Worm (Caenorhabditis elegans) whole organism, early embryonic: ENCODE data around the gene nep-17.
A peak's percentile ranks its signal among the peaks of the same experiment; 100 is the strongest.

Experiments
- B0310.2 ChIP-seq: sonication (generic microtip); optimal IDR thresholded peaks from 2 replicates; lab custom pipeline; 2016; ENCODE audit warnings: mild to moderate bottlenecking, missing genetic modification characterization, missing compliant biosample characterization
- F13C5.2 ChIP-seq: sonication (generic microtip); optimal IDR thresholded peaks from 2 replicates; lab custom pipeline; 2017; ENCODE audit warnings: mild to moderate bottlenecking, missing genetic modification characterization, inconsistent platforms, missing compliant biosample characterization
- aly-1 ChIP-seq: sonication (generic microtip); optimal IDR thresholded peaks from 2 replicates; lab custom pipeline; 2016; ENCODE audit warnings: missing genetic modification characterization, missing compliant biosample characterization
- ama-1 ChIP-seq: fragments of 150-350 bp; optimal IDR thresholded peaks from 2 replicates; lab custom pipeline; 2014
- ceh-13 ChIP-seq: fragments of 200-800 bp; sonication (Bioruptor generic); optimal IDR thresholded peaks from 2 replicates; lab custom pipeline; 2018; ENCODE audit warnings: mild to moderate bottlenecking, missing genetic modification characterization, missing compliant biosample characterization
- ceh-36 ChIP-seq: sonication (generic microtip); optimal IDR thresholded peaks from 2 replicates; lab custom pipeline; 2016; ENCODE audit warnings: missing genetic modification characterization, inconsistent platforms, missing compliant biosample characterization
- ets-7 ChIP-seq: sonication (generic microtip); optimal IDR thresholded peaks from 2 replicates; lab custom pipeline; 2016; ENCODE audit warnings: missing genotype, missing genetic modification characterization, missing compliant biosample characterization
- flt-1 ChIP-seq: fragments of 200-800 bp; sonication (Bioruptor generic); IDR thresholded peaks from 2 replicates; pipeline ENCODE4 v1.3.6; 2022; ENCODE audit warnings: missing genetic modification characterization, missing compliant biosample characterization
- hmbx-1 ChIP-seq: sonication (generic microtip); optimal IDR thresholded peaks from 2 replicates; lab custom pipeline; 2016; ENCODE audit warnings: mild to moderate bottlenecking, missing genetic modification characterization, missing compliant biosample characterization
- hmg-4 ChIP-seq: fragments of 200-800 bp; sonication (Bioruptor generic); optimal IDR thresholded peaks from 2 replicates; lab custom pipeline; 2018; ENCODE audit warnings: mild to moderate bottlenecking, missing genetic modification characterization, missing compliant biosample characterization
- hnd-1 ChIP-seq: sonication (generic microtip); optimal IDR thresholded peaks from 2 replicates; lab custom pipeline; 2016; ENCODE audit warnings: missing genetic modification characterization, missing compliant biosample characterization
- pes-1 ChIP-seq: fragments of 200-800 bp; sonication (Bioruptor generic); IDR thresholded peaks from 2 replicates; pipeline ENCODE4 v1.3.6; 2022; ENCODE audit warnings: missing genetic modification reagents, missing genetic modification characterization, missing compliant biosample characterization
- scrt-1 ChIP-seq: fragments of 200-800 bp; sonication (Bioruptor generic); IDR thresholded peaks from 2 replicates; pipeline ENCODE4 v1.3.6; 2022; ENCODE audit warnings: missing genetic modification characterization, missing compliant biosample characterization
- sea-1 ChIP-seq: fragments of 200-800 bp; sonication (Bioruptor generic); conservative IDR thresholded peaks from 2 replicates; pipeline ENCODE4 v1.3.6; 2022; ENCODE audit warnings: missing genetic modification characterization, missing compliant biosample characterization
- tbx-11 ChIP-seq: fragments of 200-800 bp; sonication (Bioruptor generic); IDR thresholded peaks from 2 replicates; pipeline ENCODE4 v1.3.6; 2022; ENCODE audit warnings: missing genetic modification characterization, missing compliant biosample characterization
- tbx-37 ChIP-seq: fragments of 200-800 bp; sonication (Bioruptor generic); conservative IDR thresholded peaks from 2 replicates; pipeline ENCODE4 v1.3.6; 2022; ENCODE audit warnings: missing genetic modification reagents, missing genetic modification characterization, missing compliant biosample characterization
- tra-4 ChIP-seq: sonication (generic microtip); optimal IDR thresholded peaks from 2 replicates; lab custom pipeline; 2017; ENCODE audit warnings: missing genetic modification characterization, missing compliant biosample characterization

nep-17 gene

DNA sequence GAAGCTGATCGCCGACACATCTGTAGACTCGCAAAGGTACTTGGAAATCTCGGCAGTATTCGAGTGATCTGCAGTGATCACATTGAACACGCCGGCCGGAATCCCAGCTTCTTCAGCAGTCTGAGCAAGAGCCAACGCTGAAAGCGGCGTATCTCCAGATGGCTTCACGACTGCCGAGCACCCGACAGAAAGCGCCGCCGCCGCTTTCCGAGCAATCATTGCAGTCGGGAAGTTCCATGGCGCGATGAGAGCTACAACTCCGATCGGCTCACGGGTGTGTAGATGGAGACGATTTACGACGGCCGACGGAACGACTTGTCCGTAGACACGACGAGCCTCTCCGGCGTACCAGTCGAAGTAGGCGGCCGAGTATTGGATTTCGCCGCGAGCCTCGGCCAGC lies 17.7 kb upstream of the nep-17 start:
- peak; percentile 10 for TF ChIP-seq aly-1 (tag; lab: Kevin White, UChicago)
- TF ChIP-seq pes-1 (GFP tag; lab: Robert Waterston, UW), result no peak

DNA sequence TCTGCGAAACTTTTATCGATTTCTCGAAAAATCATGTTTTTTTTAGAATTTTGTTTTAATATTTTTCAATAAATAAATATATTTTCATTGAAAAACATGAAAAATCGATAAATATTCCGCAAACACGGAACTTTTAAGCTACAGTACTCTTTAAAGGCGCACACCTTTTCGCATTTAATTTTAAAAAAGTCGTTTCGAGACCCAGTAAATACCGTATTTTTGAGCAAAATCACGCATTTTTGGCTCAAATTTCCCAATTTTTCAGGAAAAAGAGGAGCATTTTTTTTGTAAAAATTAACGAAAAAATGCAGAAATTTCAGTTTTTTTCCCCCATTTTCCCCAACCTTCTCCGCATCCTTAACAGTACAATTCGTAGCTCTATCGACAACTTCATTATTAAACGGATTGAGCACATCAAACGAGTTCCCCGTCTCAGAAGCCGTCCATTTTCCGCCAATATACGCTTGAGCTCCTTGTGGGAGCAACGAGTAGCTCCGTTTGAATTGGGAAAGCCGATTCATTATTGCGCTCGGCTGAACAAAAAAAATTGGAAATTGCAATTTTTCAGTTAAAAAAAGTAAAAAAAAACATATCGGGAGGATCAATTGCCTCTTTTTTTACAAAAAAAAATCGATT lies 16.2 kb upstream of the nep-17 start, which contains the start of gene alh-7:
Gene alh-7 (minus strand): TSS at position 533 of the 636 bp plus-strand sequence.
- no peak for TF ChIP-seq hmbx-1 (tag; lab: Kevin White, UChicago)
- no peak for TF ChIP-seq ceh-36 (tag; lab: Kevin White, UChicago)
- no peak for TF ChIP-seq tra-4 (tag; lab: Kevin White, UChicago)
- no peak for TF ChIP-seq hmg-4 (GFP tag; lab: Kevin White, UChicago)
- TF ChIP-seq pes-1 (GFP tag; lab: Robert Waterston, UW), result no peak
- TF ChIP-seq flt-1, result no peak
- TF ChIP-seq aly-1 (tag; lab: Kevin White, UChicago), result no peak
- no peak for TF ChIP-seq ceh-13 (GFP tag; lab: Kevin White, UChicago)
- TF ChIP-seq B0310.2 (tag; lab: Kevin White, UChicago), result no peak
- TF ChIP-seq F13C5.2 (tag; lab: Kevin White, UChicago), result no peak

DNA sequence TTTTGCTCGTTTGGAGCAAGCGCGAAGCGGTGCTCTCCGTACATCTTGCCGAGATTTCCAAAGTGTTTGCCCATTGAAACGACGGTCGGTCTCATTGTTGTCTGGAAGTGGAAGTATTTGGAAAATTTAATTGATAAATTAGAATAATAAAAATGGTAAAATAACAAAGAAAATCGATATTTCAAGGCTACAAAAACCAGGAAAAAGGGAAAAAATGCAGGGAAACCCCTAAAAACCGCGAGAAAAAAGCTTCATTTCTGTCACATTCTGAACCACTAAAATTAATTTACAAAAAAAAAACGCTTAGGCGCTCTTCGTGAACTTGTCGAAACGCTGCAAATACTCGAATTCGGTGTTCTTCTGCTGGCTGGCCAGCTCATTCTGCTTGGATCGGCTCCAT lies 14.7 kb upstream of the nep-17 start, which contains the start of gene F45H10.2:
Gene F45H10.2 (minus strand): TSS at position 101 of the 400 bp plus-strand sequence.
- TF ChIP-seq ceh-13 (GFP tag; lab: Kevin White, UChicago), result no peak
- TF ChIP-seq tbx-11, result no peak
- no peak for TF ChIP-seq F13C5.2 (tag; lab: Kevin White, UChicago)
- TF ChIP-seq scrt-1 (GFP tag; lab: Robert Waterston, UW), result no peak
- TF ChIP-seq B0310.2 (tag; lab: Kevin White, UChicago), result no peak
- TF ChIP-seq ets-7 (tag; lab: Kevin White, UChicago), result no peak
- TF ChIP-seq aly-1 (tag; lab: Kevin White, UChicago), result no peak
- TF ChIP-seq ceh-36 (tag; lab: Kevin White, UChicago), result no peak
- TF ChIP-seq tra-4 (tag; lab: Kevin White, UChicago), result no peak
- TF ChIP-seq pes-1 (GFP tag; lab: Robert Waterston, UW), result no peak
- no peak for TF ChIP-seq hmg-4 (GFP tag; lab: Kevin White, UChicago)
- no peak for TF ChIP-seq hnd-1
- no peak for TF ChIP-seq sea-1 (GFP tag; lab: Robert Waterston, UW)
- no peak for TF ChIP-seq hmbx-1 (tag; lab: Kevin White, UChicago)
- TF ChIP-seq ama-1, result no peak

DNA sequence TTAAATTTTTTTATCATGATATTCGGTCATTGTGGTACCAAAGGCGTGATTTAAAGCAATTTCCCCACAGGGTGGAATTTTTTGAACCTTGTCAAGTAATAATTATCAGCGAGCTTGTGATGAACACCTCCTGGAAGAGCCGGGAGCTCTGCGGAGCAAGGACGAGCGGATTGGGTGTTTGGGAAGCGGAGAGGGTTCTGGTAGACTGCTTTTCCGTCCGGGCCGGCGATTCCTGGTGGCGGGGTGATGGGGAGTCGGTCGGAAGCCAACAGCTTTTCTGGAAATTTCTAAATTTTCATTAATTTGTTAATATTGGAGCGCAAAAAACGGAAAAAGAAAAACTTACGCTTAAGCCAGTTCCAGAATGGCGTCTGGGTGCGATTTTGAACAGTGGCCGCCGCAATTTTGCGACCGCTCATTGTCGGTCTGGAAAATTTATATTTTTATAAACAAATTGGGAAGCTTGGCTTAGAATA lies 13.4 kb upstream of the nep-17 start, which contains the start of gene ndua-7:
Gene ndua-7 (minus strand): TSS at position 426 of the 476 bp plus-strand sequence.
- TF ChIP-seq F13C5.2 (tag; lab: Kevin White, UChicago), result no peak
- TF ChIP-seq scrt-1 (GFP tag; lab: Robert Waterston, UW), result 0 out of 2 replicates have a peak, but pooled peaks have one; percentile 21

DNA sequence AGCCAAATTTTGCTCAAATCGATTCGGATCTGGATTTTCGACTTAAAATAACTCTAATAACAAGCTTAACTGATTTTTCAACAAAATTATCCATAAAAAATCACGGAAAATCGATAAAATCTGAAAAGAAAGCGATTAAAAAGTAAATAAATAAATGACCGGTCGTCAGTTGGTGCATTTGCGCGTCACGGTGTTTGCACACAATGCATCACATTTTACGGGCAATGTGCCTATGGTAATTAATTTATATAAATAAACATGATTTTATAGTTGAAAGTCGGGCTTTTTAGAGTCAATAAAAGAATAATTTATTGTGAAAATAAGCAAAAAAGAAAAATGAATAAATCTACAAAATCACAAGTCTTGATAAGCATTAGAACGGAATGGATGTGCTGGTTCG lies 12.9 kb upstream of the nep-17 start:
- no peak for TF ChIP-seq F13C5.2 (tag; lab: Kevin White, UChicago)
- TF ChIP-seq sea-1 (GFP tag; lab: Robert Waterston, UW), result no peak
- no peak for TF ChIP-seq scrt-1 (GFP tag; lab: Robert Waterston, UW)
- TF ChIP-seq flt-1, result no peak
- TF ChIP-seq aly-1 (tag; lab: Kevin White, UChicago), result no peak
- TF ChIP-seq pes-1 (GFP tag; lab: Robert Waterston, UW), result no peak
- TF ChIP-seq hmbx-1 (tag; lab: Kevin White, UChicago), result no peak
- no peak for TF ChIP-seq ets-7 (tag; lab: Kevin White, UChicago)
- TF ChIP-seq ama-1, result no peak
- no peak for TF ChIP-seq ceh-13 (GFP tag; lab: Kevin White, UChicago)
- no peak for TF ChIP-seq hnd-1
- TF ChIP-seq ceh-36 (tag; lab: Kevin White, UChicago), result no peak

DNA sequence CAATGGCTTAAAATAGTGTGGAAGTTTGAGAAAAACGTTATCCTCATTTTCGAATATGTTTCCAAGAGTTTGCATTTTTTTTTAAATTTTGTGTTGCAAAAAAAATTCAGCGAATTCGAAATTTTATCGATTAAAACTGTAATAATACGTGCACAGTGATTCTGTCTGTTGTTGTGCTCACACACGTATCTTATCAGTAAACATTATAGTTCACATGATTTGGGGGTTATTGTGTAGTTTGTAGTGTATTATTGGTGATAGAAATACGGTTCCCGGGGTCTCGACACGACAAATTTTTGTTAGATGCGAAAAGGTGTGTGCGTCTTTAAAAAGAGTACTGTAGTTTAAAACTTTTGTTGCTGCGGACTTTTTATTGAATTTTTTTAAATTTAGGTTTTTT lies 11.9 kb upstream of the nep-17 start, which contains the start of gene drr-1:
Gene drr-1 (minus strand): TSS at position 183 of the 400 bp plus-strand sequence.
- TF ChIP-seq F13C5.2 (tag; lab: Kevin White, UChicago) (no peak), flt-1 (no peak), sea-1 (GFP tag; lab: Robert Waterston, UW) (no peak), aly-1 (tag; lab: Kevin White, UChicago) (no peak), tbx-37 (GFP tag; lab: Robert Waterston, UW) (no peak), ceh-36 (tag; lab: Kevin White, UChicago) (no peak), B0310.2 (tag; lab: Kevin White, UChicago) (no peak), ceh-13 (GFP tag; lab: Kevin White, UChicago) (no peak), ets-7 (tag; lab: Kevin White, UChicago) (no peak), tra-4 (tag; lab: Kevin White, UChicago) (no peak), ama-1 (no peak), scrt-1 (GFP tag; lab: Robert Waterston, UW) (no peak), hmg-4 (GFP tag; lab: Kevin White, UChicago) (no peak), hnd-1 (no peak), tbx-11 (no peak)

DNA sequence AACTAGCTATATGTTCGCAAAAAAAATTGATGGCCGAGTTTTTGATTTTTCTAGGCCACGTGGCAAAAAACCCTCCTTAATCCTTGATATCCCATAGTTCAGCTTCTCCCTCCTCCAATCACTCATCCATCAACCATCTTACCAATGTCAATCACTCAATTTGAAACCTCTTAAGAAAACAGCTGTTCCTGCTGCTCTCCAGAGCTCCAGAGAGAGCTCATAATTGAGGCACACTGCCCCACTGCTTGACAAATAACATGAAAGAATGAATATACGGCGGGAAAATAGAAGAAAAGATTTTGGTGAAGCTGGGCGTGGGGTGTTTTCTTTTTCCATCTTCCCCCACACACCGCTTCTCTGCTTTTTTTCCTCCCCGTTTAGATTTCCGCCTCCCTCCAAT lies 7.0 kb upstream of the nep-17 start:
- TF ChIP-seq flt-1 (no peak), ceh-36 (tag; lab: Kevin White, UChicago) (no peak), hnd-1 (no peak), ets-7 (tag; lab: Kevin White, UChicago) (no peak), ceh-13 (GFP tag; lab: Kevin White, UChicago) (no peak), pes-1 (GFP tag; lab: Robert Waterston, UW) (no peak), ama-1 (no peak), tbx-11 (no peak), sea-1 (GFP tag; lab: Robert Waterston, UW) (no peak), tbx-37 (GFP tag; lab: Robert Waterston, UW) (no peak), F13C5.2 (tag; lab: Kevin White, UChicago) (no peak), hmbx-1 (tag; lab: Kevin White, UChicago) (no peak), aly-1 (tag; lab: Kevin White, UChicago) (no peak), tra-4 (tag; lab: Kevin White, UChicago) (no peak), B0310.2 (tag; lab: Kevin White, UChicago) (no peak), scrt-1 (GFP tag; lab: Robert Waterston, UW) (no peak), hmg-4 (GFP tag; lab: Kevin White, UChicago) (no peak)
